Worm (Caenorhabditis elegans) whole organism, L2 larva: Measurements from ENCODE around the gene ges-1.

Experiments
- F13H6.1 ChIP-seq: sonication (generic microtip); optimal IDR thresholded peaks from 2 replicates; lab custom pipeline; 2016; ENCODE audit warnings: missing genetic modification characterization, missing compliant biosample characterization
- lin-11 ChIP-seq: fragments of 150-350 bp; sonication (generic microtip); optimal IDR thresholded peaks from 2 replicates; lab custom pipeline; 2014; ENCODE audit warnings: missing biosample characterization, missing genetic modification characterization, inconsistent platforms, mixed read lengths
- mab-5 ChIP-seq: fragments of 150-350 bp; optimal IDR thresholded peaks from 2 replicates; lab custom pipeline; 2014; ENCODE audit warnings: missing biosample characterization, missing genetic modification characterization
- unc-39 ChIP-seq: fragments of 150-350 bp; optimal IDR thresholded peaks from 2 replicates; lab custom pipeline; 2014; ENCODE audit warnings: missing biosample characterization, missing genetic modification characterization
- zag-1 ChIP-seq: fragments of 150-350 bp; optimal IDR thresholded peaks from 2 replicates; lab custom pipeline; 2014; ENCODE audit warnings: missing biosample characterization, missing genetic modification characterization

DNA sequence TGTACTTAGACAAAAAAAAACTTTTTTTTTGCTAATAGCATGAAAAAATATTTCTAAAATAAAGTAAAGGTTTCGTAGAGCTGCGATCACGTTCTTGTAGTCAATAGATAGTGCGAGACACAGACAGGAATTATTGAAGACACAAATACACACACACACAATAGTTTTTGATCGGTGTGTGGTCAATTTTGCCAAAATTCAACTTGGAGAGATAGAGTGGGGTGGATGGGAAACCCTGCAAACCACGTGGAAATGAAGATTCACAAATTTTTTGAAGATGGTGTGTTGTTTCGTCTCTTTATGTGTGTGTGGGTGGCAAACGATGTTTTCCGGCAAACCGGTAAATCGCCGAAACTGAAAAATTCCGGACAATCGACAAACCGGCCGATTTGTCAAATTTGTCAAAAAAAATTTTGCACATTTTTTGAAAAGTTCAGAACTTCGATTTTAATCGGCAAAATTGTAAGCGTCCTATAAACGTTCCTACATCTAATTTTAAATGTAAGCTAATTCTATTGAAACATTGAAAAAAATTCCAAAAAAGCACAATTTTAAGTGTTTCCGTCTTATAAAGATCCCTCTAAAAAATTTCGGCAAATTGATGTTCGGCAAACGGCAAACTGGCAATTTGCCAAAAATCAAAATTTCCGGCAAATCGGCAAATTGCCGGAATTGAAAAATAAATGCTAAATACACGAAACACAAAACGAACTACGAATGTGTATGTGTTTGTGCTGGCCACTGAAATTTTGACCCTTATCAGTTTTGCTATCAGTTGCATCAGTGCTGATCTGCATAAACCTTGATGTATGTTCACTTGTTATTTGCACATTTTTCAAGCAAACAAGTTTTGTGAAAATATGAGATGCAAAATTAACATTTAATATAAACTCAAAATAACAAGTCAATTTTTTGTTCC, 822 bp upstream of the ges-1 start:
- TF ChIP-seq F13H6.1 (tag; lab: Kevin White, UChicago) (no peak), mab-5 (tag; lab: Kevin White, UChicago) (no peak), lin-11 (tag; lab: Kevin White, UChicago) (no peak), zag-1 (tag; lab: Kevin White, UChicago) (no peak), unc-39 (no peak)
